Worm (Caenorhabditis elegans) whole organism, late embryonic: ENCODE data around the gene popl-5.

Experiments used
- Y22D7AL.16 ChIP-seq: sonication (generic microtip); optimal IDR thresholded peaks from 2 replicates; lab custom pipeline; 2016; ENCODE audit warnings: missing genetic modification characterization, missing compliant biosample characterization
- ceh-14 ChIP-seq: sonication (generic microtip); optimal IDR thresholded peaks from 2 replicates; lab custom pipeline; 2016; ENCODE audit warnings: missing genotype, missing genetic modification characterization, missing compliant biosample characterization
- ceh-18 ChIP-seq: sonication (generic microtip); optimal IDR thresholded peaks from 2 replicates; lab custom pipeline; 2016; ENCODE audit warnings: missing genetic modification characterization, missing compliant biosample characterization
- ceh-19 ChIP-seq: fragments of 200-800 bp; sonication (Bioruptor generic); optimal IDR thresholded peaks from 2 replicates; lab custom pipeline; 2018; ENCODE audit warnings: mild to moderate bottlenecking, missing genetic modification characterization, missing compliant biosample characterization
- ceh-2 ChIP-seq: sonication (generic microtip); optimal IDR thresholded peaks from 2 replicates; lab custom pipeline; 2016; ENCODE audit warnings: missing genotype, missing genetic modification characterization, missing compliant biosample characterization
- ceh-34 ChIP-seq: sonication (generic microtip); optimal IDR thresholded peaks from 2 replicates; lab custom pipeline; 2016; ENCODE audit warnings: mild to moderate bottlenecking, missing genetic modification characterization, missing compliant biosample characterization
- ceh-45 ChIP-seq: fragments of 200-800 bp; sonication (Bioruptor generic); IDR thresholded peaks from 2 replicates; pipeline ENCODE4 v1.3.6; 2022; ENCODE audit warnings: missing genetic modification reagents, missing genetic modification characterization, missing compliant biosample characterization
- ceh-48 ChIP-seq: sonication (generic microtip); optimal IDR thresholded peaks from 2 replicates; lab custom pipeline; 2016; ENCODE audit warnings: missing genetic modification characterization, inconsistent platforms, missing compliant biosample characterization
- ceh-6 ChIP-seq: fragments of 200-800 bp; sonication (Bioruptor generic); optimal IDR thresholded peaks from 2 replicates; lab custom pipeline; 2018; ENCODE audit warnings: mild to moderate bottlenecking, missing genetic modification characterization, missing compliant biosample characterization
- ceh-9 ChIP-seq: sonication (generic microtip); optimal IDR thresholded peaks from 2 replicates; lab custom pipeline; 2016; ENCODE audit warnings: mild to moderate bottlenecking, missing genetic modification characterization, inconsistent platforms, missing compliant biosample characterization
- elt-2 ChIP-seq: sonication (generic microtip); optimal IDR thresholded peaks from 2 replicates; lab custom pipeline; 2016; ENCODE audit warnings: missing genetic modification reagents, missing genetic modification characterization, missing compliant biosample characterization
- elt-4 ChIP-seq: sonication (generic microtip); optimal IDR thresholded peaks from 2 replicates; lab custom pipeline; 2016; ENCODE audit warnings: missing genetic modification characterization, missing compliant biosample characterization
- gmeb-2 ChIP-seq: sonication (generic microtip); optimal IDR thresholded peaks from 2 replicates; lab custom pipeline; 2016; ENCODE audit warnings: missing genetic modification characterization, inconsistent platforms, missing compliant biosample characterization
- hlh-15 ChIP-seq: sonication (generic microtip); optimal IDR thresholded peaks from 2 replicates; lab custom pipeline; 2016; ENCODE audit warnings: missing genetic modification characterization, missing compliant biosample characterization
- hlh-6 ChIP-seq: sonication (generic microtip); optimal IDR thresholded peaks from 2 replicates; lab custom pipeline; 2016; ENCODE audit warnings: missing genotype, missing genetic modification characterization, missing compliant biosample characterization
- hlh-8 ChIP-seq: sonication (generic microtip); optimal IDR thresholded peaks from 2 replicates; lab custom pipeline; 2016; ENCODE audit warnings: missing genotype, missing genetic modification characterization, missing compliant biosample characterization
- lim-6 ChIP-seq: sonication (generic microtip); optimal IDR thresholded peaks from 2 replicates; lab custom pipeline; 2016; ENCODE audit warnings: missing genetic modification characterization, missing compliant biosample characterization
- madf-2 ChIP-seq: sonication (generic microtip); optimal IDR thresholded peaks from 2 replicates; lab custom pipeline; 2017; ENCODE audit warnings: missing genetic modification characterization, missing compliant biosample characterization
- nfya-1 ChIP-seq: sonication (generic microtip); optimal IDR thresholded peaks from 2 replicates; lab custom pipeline; 2017; ENCODE audit warnings: missing genetic modification characterization, mild to moderate bottlenecking, missing compliant biosample characterization, antibody characterized with exemption, moderate library complexity
- nhr-232 ChIP-seq: sonication (generic microtip); optimal IDR thresholded peaks from 2 replicates; lab custom pipeline; 2016; ENCODE audit warnings: missing genetic modification characterization, missing compliant biosample characterization
- npax-4 ChIP-seq: sonication (generic microtip); optimal IDR thresholded peaks from 2 replicates; lab custom pipeline; 2016; ENCODE audit warnings: missing genetic modification characterization, missing compliant biosample characterization
- odd-2 ChIP-seq: sonication (generic microtip); optimal IDR thresholded peaks from 2 replicates; lab custom pipeline; 2017; ENCODE audit warnings: antibody characterized with exemption, mild to moderate bottlenecking, missing genetic modification characterization, missing compliant biosample characterization
- pag-3 ChIP-seq: sonication (generic microtip); optimal IDR thresholded peaks from 2 replicates; lab custom pipeline; 2016; ENCODE audit warnings: missing compliant biosample characterization, missing genetic modification characterization, borderline replicate concordance
- pha-4 ChIP-seq: fragments of 150-350 bp; optimal IDR thresholded peaks from 2 replicates; lab custom pipeline; 2018; ENCODE audit warnings: missing biosample characterization, missing genetic modification reagents, missing genetic modification characterization
- sdc-2 ChIP-seq: sonication (generic microtip); optimal IDR thresholded peaks from 2 replicates; lab custom pipeline; 2016; ENCODE audit warnings: missing genotype, missing genetic modification characterization, missing compliant biosample characterization
- sox-2 ChIP-seq: fragments of 200-800 bp; sonication (Bioruptor generic); IDR thresholded peaks from 2 replicates; pipeline ENCODE4 v1.3.6; 2022; ENCODE audit warnings: missing genetic modification reagents, missing genetic modification characterization, missing compliant biosample characterization
- sox-4 ChIP-seq: sonication (generic microtip); optimal IDR thresholded peaks from 2 replicates; lab custom pipeline; 2017; ENCODE audit warnings: mild to moderate bottlenecking, missing genetic modification characterization, inconsistent platforms, missing compliant biosample characterization
- unc-3 ChIP-seq, 2 experiments: fragments of 200-800 bp in 1 of 2; sonication (Bioruptor generic) in 1 of 2; sonication (generic microtip) in 1 of 2; conservative IDR thresholded peaks in 1 of 2; optimal IDR thresholded peaks in 1 of 2; 2 replicates each; pipeline versions ENCODE4 v1.3.6 to Lab custom; 2016 to 2022; ENCODE audit warnings: missing compliant biosample characterization in 2 of 2, missing genetic modification characterization in 2 of 2, missing genetic modification reagents in 1 of 2
- unc-42 ChIP-seq: sonication (generic microtip); optimal IDR thresholded peaks from 2 replicates; lab custom pipeline; 2016; ENCODE audit warnings: missing genotype, missing genetic modification characterization, missing compliant biosample characterization
- unc-55 ChIP-seq: sonication (generic microtip); optimal IDR thresholded peaks from 2 replicates; lab custom pipeline; 2017; ENCODE audit warnings: missing biosample characterization, missing genetic modification reagents, missing genetic modification characterization
- unc-86 ChIP-seq: sonication (generic microtip); optimal IDR thresholded peaks from 2 replicates; lab custom pipeline; 2016; ENCODE audit warnings: missing genetic modification characterization, missing compliant biosample characterization
- zip-5 ChIP-seq: sonication (generic microtip); optimal IDR thresholded peaks from 2 replicates; lab custom pipeline; 2016; ENCODE audit warnings: missing genetic modification characterization, missing compliant biosample characterization
- ztf-16 ChIP-seq: sonication (generic microtip); optimal IDR thresholded peaks from 2 replicates; lab custom pipeline; 2017; ENCODE audit warnings: missing genetic modification characterization, missing compliant biosample characterization

Gene popl-5

ce11 chrIII:11453970-11454369, 33.2 kb downstream of the popl-5 start:
- TF ChIP-seq unc-86 (no peak), unc-55 (GFP tag; lab: Kevin White, UChicago) (peak; percentile 60), sdc-2 (tag; lab: Kevin White, UChicago) (peak; percentile 26), hlh-8 (tag; lab: Kevin White, UChicago) (peak; percentile 88)

- TF ChIP-seq ceh-9 (tag; lab: Kevin White, UChicago) (no peak), unc-55 (GFP tag; lab: Kevin White, UChicago) (peak; percentile 96)
Observed at ce11 chrIII:11452530-11452929, 34.6 kb downstream of the popl-5 start.

ce11 chrIII:11451380-11451779, 35.8 kb downstream of the popl-5 start:
- no peak for TF ChIP-seq ceh-45 (GFP tag; lab: Robert Waterston, UW)
- TF ChIP-seq sox-4 (tag; lab: Kevin White, UChicago), result no peak
- TF ChIP-seq pha-4, result no peak
- TF ChIP-seq ceh-34 (tag; lab: Kevin White, UChicago), result no peak
- no peak for TF ChIP-seq nfya-1
- no peak for TF ChIP-seq zip-5 (tag; lab: Kevin White, UChicago)
- no peak for TF ChIP-seq hlh-15 (tag; lab: Kevin White, UChicago)
- no peak for TF ChIP-seq lim-6 (tag; lab: Kevin White, UChicago)
- TF ChIP-seq odd-2 (tag; lab: Kevin White, UChicago), result no peak
- TF ChIP-seq Y22D7AL.16 (tag; lab: Kevin White, UChicago), result no peak
- TF ChIP-seq elt-4 (tag; lab: Kevin White, UChicago), result no peak
- TF ChIP-seq ztf-16 (tag; lab: Kevin White, UChicago), result no peak
- TF ChIP-seq sox-2 (GFP tag; lab: Robert Waterston, UW), result no peak
- TF ChIP-seq unc-3 (GFP tag; conservative IDR thresholded peaks at IDR 0.05; lab: Robert Waterston, UW), result no peak
- no peak for TF ChIP-seq unc-3 (tag; optimal IDR thresholded peaks at IDR 0.05; lab: Kevin White, UChicago)
- no peak for TF ChIP-seq gmeb-2 (tag; lab: Kevin White, UChicago)
- TF ChIP-seq ceh-6 (GFP tag; lab: Kevin White, UChicago), result no peak
- TF ChIP-seq ceh-18, result no peak
- TF ChIP-seq unc-55 (GFP tag; lab: Kevin White, UChicago), result no peak

- TF ChIP-seq ceh-14 (tag; lab: Kevin White, UChicago), result no peak
- TF ChIP-seq nfya-1, result no peak
- no peak for TF ChIP-seq madf-2 (tag; lab: Kevin White, UChicago)
- TF ChIP-seq ceh-19, result no peak
- TF ChIP-seq elt-2 (tag; lab: Kevin White, UChicago), result no peak
- no peak for TF ChIP-seq npax-4
- TF ChIP-seq unc-42, result no peak
- TF ChIP-seq hlh-6 (tag; lab: Kevin White, UChicago), result no peak
- no peak for TF ChIP-seq hlh-15 (tag; lab: Kevin White, UChicago)
- TF ChIP-seq sdc-2 (tag; lab: Kevin White, UChicago), result no peak
- TF ChIP-seq ceh-48 (tag; lab: Kevin White, UChicago), result no peak
- TF ChIP-seq ceh-2 (tag; lab: Kevin White, UChicago), result no peak
- TF ChIP-seq odd-2 (tag; lab: Kevin White, UChicago), result no peak
Observed at ce11 chrIII:11448330-11448729, 38.8 kb downstream of the popl-5 start.

- TF ChIP-seq nhr-232 (no peak), ceh-34 (tag; lab: Kevin White, UChicago) (peak; percentile 81), pag-3 (tag; lab: Kevin White, UChicago) (no peak)
Observed at ce11 chrIII:11446826-11447225, 40.3 kb downstream of the popl-5 start.
